Fruit fly (Drosophila melanogaster): ENCODE measurements around the gene CG33257.
A peak's percentile ranks its signal among the peaks of the same experiment; 100 is the strongest.

Gene CG33257

dm6 chr3L:16361200-16361815 lies 15.2 kb downstream of the CG33257 start (continued):
- TF ChIP-seq jim (GFP tag; optimal IDR thresholded peaks at IDR 0.05) (no peak), brk (GFP tag; optimal IDR thresholded peaks at IDR 0.05) (no peak), dsf (GFP tag; optimal IDR thresholded peaks at IDR 0.05; ENCODE audit: borderline replicate concordance) (no peak)

- no peak for TF ChIP-seq GATAd (GFP tag; optimal IDR thresholded peaks at IDR 0.05)
- no peak for TF ChIP-seq sv (GFP tag; optimal IDR thresholded peaks at IDR 0.05)
- TF ChIP-seq dsf (GFP tag; optimal IDR thresholded peaks at IDR 0.05; ENCODE audit: borderline replicate concordance): no peak
- TF ChIP-seq HLH106 (tag; optimal IDR thresholded peaks at IDR 0.05): no peak
- TF ChIP-seq pan (optimal IDR thresholded peaks at IDR 0.05): no peak
- TF ChIP-seq rgr (GFP tag; optimal IDR thresholded peaks at IDR 0.05): no peak
- TF ChIP-seq Abd-B (GFP tag; optimal IDR thresholded peaks at IDR 0.05): no peak
- TF ChIP-seq Myc (optimal IDR thresholded peaks at IDR 0.05): no peak
- TF ChIP-seq Hnf4 (GFP tag; optimal IDR thresholded peaks at IDR 0.05): no peak
- TF ChIP-seq CG32264 (GFP tag; optimal IDR thresholded peaks at IDR 0.05): no peak
- no peak for TF ChIP-seq Dif (GFP tag; optimal IDR thresholded peaks at IDR 0.05; ENCODE audit: partially characterized antibody)
- TF ChIP-seq dmrt93B (GFP tag; optimal IDR thresholded peaks at IDR 0.05): no peak
- TF ChIP-seq Vsx2 (GFP tag; optimal IDR thresholded peaks at IDR 0.05; ENCODE audit: partially characterized antibody): no peak
- no peak for TF ChIP-seq br (GFP tag; optimal IDR thresholded peaks at IDR 0.05)
These were observed 16.1 kb downstream of the CG33257 start, which contains the start of gene Cpr72Ea for dm6 chr3L:16362119-16362653. TSS of gene Cpr72Ea (plus strand) at chr3L:16362603.

DNA sequence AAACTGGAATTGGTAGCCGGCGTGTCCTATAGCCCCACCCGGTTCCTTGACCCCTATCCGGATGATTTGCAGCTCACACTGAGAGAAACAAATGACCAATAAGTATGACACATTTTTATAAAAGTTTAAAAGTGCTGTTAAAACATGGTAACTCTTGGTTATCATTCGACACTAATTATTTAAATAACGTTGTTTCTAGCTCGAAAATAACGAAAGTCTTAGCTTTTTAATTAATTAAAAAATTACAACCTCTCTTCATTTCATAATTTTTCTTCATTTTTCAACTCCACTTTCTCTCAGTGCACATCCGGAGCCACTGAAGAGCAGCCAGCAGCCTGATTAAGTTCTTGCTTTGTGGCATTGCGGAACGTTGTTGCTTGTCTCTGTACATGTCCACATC lies 18.1 kb downstream of the CG33257 start:
- TF ChIP-seq sv (GFP tag; optimal IDR thresholded peaks at IDR 0.05) (no peak), CG32264 (GFP tag; optimal IDR thresholded peaks at IDR 0.05) (peak; percentile 25), Vsx2 (GFP tag; optimal IDR thresholded peaks at IDR 0.05; ENCODE audit: partially characterized antibody) (no peak), HLH106 (tag; optimal IDR thresholded peaks at IDR 0.05) (peak; percentile 82), CG9705 (GFP tag; optimal IDR thresholded peaks at IDR 0.05) (peak; percentile 39), br (GFP tag; optimal IDR thresholded peaks at IDR 0.05) (peak; percentile 73), dmrt93B (GFP tag; optimal IDR thresholded peaks at IDR 0.05) (peak; percentile 56), Hnf4 (GFP tag; optimal IDR thresholded peaks at IDR 0.05) (peak; percentile 65), Sp1 (GFP tag; optimal IDR thresholded peaks at IDR 0.05) (peak; percentile 78), h (GFP tag; optimal IDR thresholded peaks at IDR 0.05) (peak; percentile 83), N (GFP tag; optimal IDR thresholded peaks at IDR 0.05) (no peak), rgr (GFP tag; optimal IDR thresholded peaks at IDR 0.05) (peak; percentile 70), Rel (GFP tag; optimal IDR thresholded peaks at IDR 0.05) (no peak), Rel (tag; optimal IDR thresholded peaks at IDR 0.05) (no peak), woc (GFP tag; optimal IDR thresholded peaks at IDR 0.05) (peak; percentile 67), fru (GFP tag; optimal IDR thresholded peaks at IDR 0.05) (peak; percentile 81), foxo (GFP tag; optimal IDR thresholded peaks at IDR 0.05) (peak in 1 of 2 experiments; percentile 78), jim (GFP tag; optimal IDR thresholded peaks at IDR 0.05) (no peak), dsf (GFP tag; optimal IDR thresholded peaks at IDR 0.05; ENCODE audit: borderline replicate concordance) (no peak), ey (GFP tag; optimal IDR thresholded peaks at IDR 0.05) (peak; percentile 69), sage (GFP tag; optimal IDR thresholded peaks at IDR 0.05) (no peak), CrebA (GFP tag; optimal IDR thresholded peaks at IDR 0.05; ENCODE audit: borderline replicate concordance) (no peak), psq (GFP tag; optimal IDR thresholded peaks at IDR 0.05) (peak; percentile 66), OdsH (GFP tag; optimal IDR thresholded peaks at IDR 0.05) (peak; percentile 81), Mio (GFP tag; optimal IDR thresholded peaks at IDR 0.05) (no peak), tai (GFP tag; optimal IDR thresholded peaks at IDR 0.05) (no peak), brk (GFP tag; optimal IDR thresholded peaks at IDR 0.05) (peak; percentile 27)

DNA sequence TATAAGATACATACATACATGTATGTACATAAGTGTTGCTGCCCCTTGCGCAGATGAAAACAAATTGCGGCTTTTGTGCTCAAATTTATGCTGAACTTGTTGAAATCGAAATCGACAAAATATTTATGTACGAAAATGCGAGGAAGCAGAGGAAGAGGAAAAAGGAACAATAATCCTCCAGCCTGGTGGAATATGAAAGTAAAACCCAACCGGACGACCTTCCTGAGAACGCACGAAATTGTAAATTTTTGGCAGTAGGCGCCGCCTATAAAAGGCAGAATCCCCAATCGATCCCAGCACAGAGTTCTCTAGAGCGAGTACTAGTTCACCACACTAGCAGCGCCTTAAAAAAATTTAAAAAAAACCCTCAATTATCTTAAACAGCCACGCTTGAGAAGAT lies 18.5 kb downstream of the CG33257 start, which contains the start of gene Cpr72Eb:
Cpr72Eb (plus strand) TSS at position 301 of the 400 bp plus-strand sequence.
- TF ChIP-seq Rel (GFP tag; optimal IDR thresholded peaks at IDR 0.05) (no peak), Rel (tag; optimal IDR thresholded peaks at IDR 0.05) (no peak), OdsH (GFP tag; optimal IDR thresholded peaks at IDR 0.05) (no peak)

dm6 chr3L:16367240-16367639 lies 21.1 kb downstream of the CG33257 start, which contains the start of gene Cpr72Ec:
TSS of gene Cpr72Ec (minus strand) at chr3L:16367340.
- no peak for TF ChIP-seq Vsx2 (GFP tag; optimal IDR thresholded peaks at IDR 0.05; ENCODE audit: partially characterized antibody)
- no peak for TF ChIP-seq Dfd (GFP tag; optimal IDR thresholded peaks at IDR 0.05)
- no peak for TF ChIP-seq pan (optimal IDR thresholded peaks at IDR 0.05)
- TF ChIP-seq lola (GFP tag; optimal IDR thresholded peaks at IDR 0.05): no peak
- no peak for TF ChIP-seq OdsH (GFP tag; optimal IDR thresholded peaks at IDR 0.05)
- no peak for TF ChIP-seq dsf (GFP tag; optimal IDR thresholded peaks at IDR 0.05; ENCODE audit: borderline replicate concordance)

All from whole organism, wandering third instar larva.